Fruit fly (Drosophila melanogaster): Measurements from ENCODE around the gene bru3.

Gene bru3

dm6 chr3L:13513112-13513538 is 290.1 kb downstream of the bru3 start, which contains the start of the genes Vps36 and Liprin-beta (continued):
- TF ChIP-seq jing (GFP tag; optimal IDR thresholded peaks at IDR 0.05): peak; percentile 54
- TF ChIP-seq kay (GFP tag; optimal IDR thresholded peaks at IDR 0.05): peak; percentile 92
- TF ChIP-seq shn (GFP tag; optimal IDR thresholded peaks at IDR 0.05): peak; percentile 93
- TF ChIP-seq lab (GFP tag; optimal IDR thresholded peaks at IDR 0.05): no peak
- TF ChIP-seq CG43689 (GFP tag; IDR thresholded peaks at IDR 0.05): peak; percentile 72
- peak; percentile 82 for TF ChIP-seq zen (tag; optimal IDR thresholded peaks at IDR 0.05)
- peak; percentile 75 for TF ChIP-seq CG18619 (GFP tag; optimal IDR thresholded peaks at IDR 0.05)
- TF ChIP-seq CG4820 (GFP tag; optimal IDR thresholded peaks at IDR 0.05): peak; percentile 84
- TF ChIP-seq Rfx (GFP tag; IDR thresholded peaks at IDR 0.05): peak; percentile 95
- TF ChIP-seq Bgb (GFP tag; IDR thresholded peaks at IDR 0.05; ENCODE audit: partially characterized antibody): peak; percentile 92
- no peak for TF ChIP-seq Hr39 (optimal IDR thresholded peaks at IDR 0.05)
- TF ChIP-seq caup (GFP tag; optimal IDR thresholded peaks at IDR 0.05; ENCODE audit: severe bottlenecking): peak; percentile 71
- peak; percentile 80 for TF ChIP-seq Mrtf (GFP tag; IDR thresholded peaks at IDR 0.05)
- peak; percentile 70 for TF ChIP-seq CG31224 (GFP tag; IDR thresholded peaks at IDR 0.05)
- TF ChIP-seq dmrt11E (tag; optimal IDR thresholded peaks at IDR 0.05): peak; percentile 84
- peak; percentile 46; the same call in 1 of the 2 replicates for TF ChIP-seq dati (GFP tag; IDR thresholded peaks at IDR 0.05)
- peak; percentile 65 for TF ChIP-seq CG17612 (GFP tag; IDR thresholded peaks at IDR 0.05)
- no peak for TF ChIP-seq cad (GFP tag; optimal IDR thresholded peaks at IDR 0.05)
- no peak for TF ChIP-seq aop (GFP tag; IDR thresholded peaks at IDR 0.05)
- TF ChIP-seq CG6854 (GFP tag; optimal IDR thresholded peaks at IDR 0.05): no peak
- TF ChIP-seq CG31388 (GFP tag; optimal IDR thresholded peaks at IDR 0.05): peak; percentile 50
- peak in 1 of 2 experiments; percentile 66 for TF ChIP-seq eve (GFP tag; optimal IDR thresholded peaks at IDR 0.05)
- TF ChIP-seq Dp (GFP tag; optimal IDR thresholded peaks at IDR 0.05): peak; percentile 21
- TF ChIP-seq CG16779 (GFP tag; IDR thresholded peaks at IDR 0.05): peak; percentile 48; the same call in 1 of the 2 replicates
- TF ChIP-seq CG16813 (GFP tag; IDR thresholded peaks at IDR 0.05; ENCODE audit: partially characterized antibody): peak; percentile 99
- peak; percentile 90 for TF ChIP-seq CG32532 (GFP tag; IDR thresholded peaks at IDR 0.05)
- peak; percentile 89 for TF ChIP-seq az2 (GFP tag; optimal IDR thresholded peaks at IDR 0.05)
- TF ChIP-seq Hr78 (GFP tag; optimal IDR thresholded peaks at IDR 0.05): no peak
- peak; percentile 37 for TF ChIP-seq cwo (GFP tag; optimal IDR thresholded peaks at IDR 0.05)
- TF ChIP-seq CG14710 (tag; optimal IDR thresholded peaks at IDR 0.05): peak; percentile 94
- no peak for TF ChIP-seq Tbp (GFP tag; optimal IDR thresholded peaks at IDR 0.05)
- peak; percentile 91 for TF ChIP-seq CG12942 (GFP tag; optimal IDR thresholded peaks at IDR 0.05)
- TF ChIP-seq CG15011 (GFP tag; optimal IDR thresholded peaks at IDR 0.05): no peak
- peak; percentile 81 for TF ChIP-seq CG1792 (GFP tag; optimal IDR thresholded peaks at IDR 0.05)
- TF ChIP-seq crol (GFP tag; IDR thresholded peaks at IDR 0.05): no peak
- no peak for TF ChIP-seq CG17568 (GFP tag; optimal IDR thresholded peaks at IDR 0.05)
- peak; percentile 68 for TF ChIP-seq dan (GFP tag; IDR thresholded peaks at IDR 0.05)
- peak; percentile 31 for TF ChIP-seq CG8359 (GFP tag; optimal IDR thresholded peaks at IDR 0.05; ENCODE audit: borderline replicate concordance)
- TF ChIP-seq BtbVII (GFP tag; optimal IDR thresholded peaks at IDR 0.05): no peak
- TF ChIP-seq CG12236 (GFP tag; optimal IDR thresholded peaks at IDR 0.05): peak; percentile 76
- peak; percentile 83 for TF ChIP-seq CG9727 (GFP tag; optimal IDR thresholded peaks at IDR 0.05)
- peak; percentile 71 for TF ChIP-seq Drgx (GFP tag; IDR thresholded peaks at IDR 0.05)
- TF ChIP-seq CG9817 (tag; optimal IDR thresholded peaks at IDR 0.05): peak; percentile 93
- TF ChIP-seq NFAT (GFP tag; IDR thresholded peaks at IDR 0.05): peak; percentile 76
- peak; percentile 100 for TF ChIP-seq Sry-δ (GFP tag; optimal IDR thresholded peaks at IDR 0.05)
- TF ChIP-seq disco-r (GFP tag; optimal IDR thresholded peaks at IDR 0.05): peak; percentile 71
- peak; percentile 94 for TF ChIP-seq Ptx1 (GFP tag; IDR thresholded peaks at IDR 0.05)
- peak; percentile 96 for TF ChIP-seq unc-4 (GFP tag; IDR thresholded peaks at IDR 0.05; ENCODE audit: partially characterized antibody)
- TF ChIP-seq CG5180 (GFP tag; optimal IDR thresholded peaks at IDR 0.05): no peak
- peak; percentile 89 for TF ChIP-seq HLH3B (GFP tag; IDR thresholded peaks at IDR 0.05)
- no peak for TF ChIP-seq gem (tag; optimal IDR thresholded peaks at IDR 0.05)

Data from whole organism, embryonic.